Worm (Caenorhabditis elegans) whole organism, young adult: ENCODE results near the gene H01G02.4.

Source experiments
- C17E4.6 ChIP-seq: fragments of 200-800 bp; sonication (Bioruptor generic); IDR thresholded peaks from 2 replicates; pipeline ENCODE4 v1.3.6; 2022; ENCODE audit warnings: missing genetic modification reagents, missing genetic modification characterization, missing compliant biosample characterization
- F57A8.1 ChIP-seq: fragments of 200-800 bp; sonication (Bioruptor generic); optimal IDR thresholded peaks from 2 replicates; lab custom pipeline; 2018; ENCODE audit warnings: mild to moderate bottlenecking, missing genetic modification characterization, moderate library complexity, missing compliant biosample characterization
- athp-1 ChIP-seq: sonication (generic microtip); optimal IDR thresholded peaks from 2 replicates; lab custom pipeline; 2017; ENCODE audit warnings: mild to moderate bottlenecking, missing genetic modification characterization, missing compliant biosample characterization
- ceh-91 ChIP-seq: fragments of 200-800 bp; sonication (Bioruptor generic); IDR thresholded peaks from 2 replicates; pipeline ENCODE4 v1.3.6; 2022; ENCODE audit warnings: missing genetic modification reagents, missing genetic modification characterization, missing compliant biosample characterization
- ets-4 ChIP-seq: fragments of 200-800 bp; sonication (Bioruptor generic); optimal IDR thresholded peaks from 2 replicates; lab custom pipeline; 2018; ENCODE audit warnings: mild to moderate bottlenecking, missing genetic modification characterization, missing compliant biosample characterization
- hmg-1.2 ChIP-seq: fragments of 200-800 bp; sonication (Bioruptor generic); IDR thresholded peaks from 2 replicates; pipeline ENCODE4 v1.3.6; 2022; ENCODE audit warnings: missing genetic modification reagents, missing genetic modification characterization, missing compliant biosample characterization
- pha-4 ChIP-seq: fragments of 150-350 bp; sonication (generic microtip); optimal IDR thresholded peaks from 2 replicates; lab custom pipeline; 2014; ENCODE audit warnings: missing biosample characterization, missing genetic modification reagents, missing genetic modification characterization
- tbx-9 ChIP-seq: sonication (generic microtip); optimal IDR thresholded peaks from 2 replicates; lab custom pipeline; 2016; ENCODE audit warnings: borderline replicate concordance, missing genetic modification characterization, inconsistent platforms, missing compliant biosample characterization

- TF ChIP-seq F57A8.1, result no peak
- TF ChIP-seq tbx-9 (tag; lab: Kevin White, UChicago), result no peak
- TF ChIP-seq ceh-91 (GFP tag; lab: Robert Waterston, UW), result no peak
- TF ChIP-seq athp-1 (tag; lab: Kevin White, UChicago), result no peak
- TF ChIP-seq ets-4 (GFP tag; lab: Kevin White, UChicago), result no peak
- TF ChIP-seq pha-4 (tag; lab: Kevin White, UChicago), result no peak
- TF ChIP-seq hmg-1.2 (GFP tag; lab: Robert Waterston, UW), result no peak
- no peak for TF ChIP-seq C17E4.6
Observed at ce11 chrIV:11788383-11788963, 14.5 kb downstream of the H01G02.4 start.
